Fruit fly (Drosophila melanogaster): ENCODE data around the gene Mob2.

dm6 chr3L:11599965-11600420 is 38.0 kb upstream of the Mob2 start, which contains the start of the genes CG14137 and CG46394:
- TF ChIP-seq Eip75B (GFP tag; optimal IDR thresholded peaks at IDR 0.05) = no peak
- no peak for TF ChIP-seq CG15336 (GFP tag; IDR thresholded peaks at IDR 0.05)

All from whole organism, prepupa.